Fruit fly (Drosophila melanogaster) whole organism, embryonic: ENCODE results near the gene Ser.

Experiments
- Atf-2 ChIP-seq: fragments of 200-800 bp; sonication (Bioruptor generic); optimal IDR thresholded peaks from 2 replicates; lab custom pipeline; 2016; ENCODE audit warnings: missing biosample characterization, missing genetic modification characterization
- Atf6 ChIP-seq: fragments of 200-800 bp; sonication (Bioruptor generic); IDR thresholded peaks from 2 replicates; pipeline ENCODE4 v1.3.6; 2022; ENCODE audit warnings: missing biosample characterization, missing genetic modification characterization
- BEAF-32 ChIP-seq: fragments of 200-800 bp; sonication (Bioruptor generic); optimal IDR thresholded peaks from 3 replicates; lab custom pipeline; 2017; ENCODE audit warnings: missing biosample characterization, missing genetic modification characterization, mild to moderate bottlenecking, moderate library complexity, missing genetic modification reagents
- Blimp-1 ChIP-seq: fragments of 200-800 bp; sonication (Bioruptor generic); optimal IDR thresholded peaks from 3 replicates; lab custom pipeline; 2018; ENCODE audit warnings: missing biosample characterization, missing genetic modification characterization, mild to moderate bottlenecking, moderate library complexity, missing genetic modification reagents
- BtbVII ChIP-seq: fragments of 200-800 bp; sonication (Bioruptor generic); optimal IDR thresholded peaks from 3 replicates; lab custom pipeline; 2017; ENCODE audit warnings: missing biosample characterization, mild to moderate bottlenecking, missing genetic modification characterization
- Bteb2 ChIP-seq: fragments of 200-800 bp; sonication (Bioruptor generic); optimal IDR thresholded peaks from 2 replicates; lab custom pipeline; 2016; ENCODE audit warnings: missing biosample characterization, missing genetic modification characterization
- CG10431 ChIP-seq: fragments of 200-800 bp; sonication (Bioruptor generic); optimal IDR thresholded peaks from 3 replicates; lab custom pipeline; 2018; ENCODE audit warnings: missing biosample characterization, mild to moderate bottlenecking, missing genetic modification characterization
- CG12744 ChIP-seq: fragments of 200-800 bp; sonication (Bioruptor generic); optimal IDR thresholded peaks from 2 replicates; lab custom pipeline; 2016; ENCODE audit warnings: missing biosample characterization, missing genetic modification characterization
- CG12769 ChIP-seq: fragments of 200-800 bp; sonication (Bioruptor generic); optimal IDR thresholded peaks from 2 replicates; lab custom pipeline; 2019; ENCODE audit warnings: missing biosample characterization, mild to moderate bottlenecking, missing genetic modification characterization, moderate library complexity
- CG12942 ChIP-seq: fragments of 200-800 bp; sonication (Bioruptor generic); optimal IDR thresholded peaks from 3 replicates; lab custom pipeline; 2016; ENCODE audit warnings: missing biosample characterization, missing genetic modification characterization
- CG13424 ChIP-seq: fragments of 200-800 bp; sonication (Bioruptor generic); optimal IDR thresholded peaks from 2 replicates; lab custom pipeline; 2019; ENCODE audit warnings: missing biosample characterization, mild to moderate bottlenecking, missing genetic modification characterization, moderate library complexity
- CG17802 ChIP-seq: fragments of 200-800 bp; sonication (Bioruptor generic); optimal IDR thresholded peaks from 2 replicates; lab custom pipeline; 2018; ENCODE audit warnings: missing biosample characterization, mild to moderate bottlenecking, missing genetic modification characterization, moderate library complexity
- CG18619 ChIP-seq: fragments of 200-800 bp; sonication (Bioruptor generic); optimal IDR thresholded peaks from 3 replicates; lab custom pipeline; 2017; ENCODE audit warnings: missing biosample characterization, mild to moderate bottlenecking, missing genetic modification characterization
- CG2202 ChIP-seq: fragments of 200-800 bp; sonication (Bioruptor generic); optimal IDR thresholded peaks from 2 replicates; lab custom pipeline; 2018; ENCODE audit warnings: missing biosample characterization, mild to moderate bottlenecking, missing genetic modification characterization
- CG3065 ChIP-seq: fragments of 200-800 bp; sonication (Bioruptor generic); optimal IDR thresholded peaks from 2 replicates; lab custom pipeline; 2016; ENCODE audit warnings: missing biosample characterization, missing genetic modification characterization
- CG42726 ChIP-seq: fragments of 200-800 bp; sonication (Bioruptor generic); IDR thresholded peaks from 2 replicates; pipeline ENCODE4 v1.3.6; 2022; ENCODE audit warnings: missing biosample characterization, missing genetic modification characterization; ENCODE audit not compliant: partially characterized antibody
- CG4404 ChIP-seq: fragments of 200-800 bp; sonication (Bioruptor generic); IDR thresholded peaks from 2 replicates; pipeline ENCODE4 v1.3.6; 2022; ENCODE audit warnings: missing biosample characterization, missing genetic modification characterization
- CG4730 ChIP-seq: fragments of 200-800 bp; sonication (Bioruptor generic); IDR thresholded peaks from 2 replicates; pipeline ENCODE4 v1.3.6; 2022; ENCODE audit warnings: missing biosample characterization, missing genetic modification characterization
- CG9215 ChIP-seq: fragments of 200-800 bp; sonication (Bioruptor generic); IDR thresholded peaks from 2 replicates; pipeline ENCODE4 v1.3.6; 2022; ENCODE audit warnings: missing biosample characterization, missing genetic modification characterization
- CTCF ChIP-seq: fragments of 200-800 bp; sonication (Bioruptor generic); optimal IDR thresholded peaks from 2 replicates; lab custom pipeline; 2017; ENCODE audit warnings: missing biosample characterization, mild to moderate bottlenecking, missing genetic modification characterization, moderate library complexity
- CkIIα-i1 ChIP-seq: fragments of 200-800 bp; sonication (Bioruptor generic); IDR thresholded peaks from 2 replicates; pipeline ENCODE4 v1.3.6; 2022; ENCODE audit warnings: missing biosample characterization, missing genetic modification characterization
- Dip3 ChIP-seq: fragments of 200-800 bp; sonication (Bioruptor generic); optimal IDR thresholded peaks from 3 replicates; lab custom pipeline; 2016; ENCODE audit warnings: missing biosample characterization, missing genetic modification characterization
- Doc2 ChIP-seq: fragments of 200-800 bp; sonication (Bioruptor generic); IDR thresholded peaks from 2 replicates; pipeline ENCODE4 v1.3.6; 2022; ENCODE audit warnings: missing biosample characterization, missing genetic modification characterization
- Dref ChIP-seq: fragments of 200-800 bp; sonication (Bioruptor generic); IDR thresholded peaks from 2 replicates; pipeline ENCODE4 v1.3.6; 2022; ENCODE audit warnings: missing biosample characterization, missing genetic modification characterization
- Fer3 ChIP-seq: fragments of 200-800 bp; sonication (Bioruptor generic); optimal IDR thresholded peaks from 2 replicates; lab custom pipeline; 2018; ENCODE audit warnings: missing biosample characterization, mild to moderate bottlenecking, missing genetic modification characterization, moderate library complexity
- Kr ChIP-seq: fragments of 200-800 bp; sonication (Bioruptor generic); optimal IDR thresholded peaks from 2 replicates; lab custom pipeline; 2017; ENCODE audit warnings: missing biosample characterization, mild to moderate bottlenecking, missing genetic modification characterization
- Mrtf ChIP-seq: fragments of 200-800 bp; sonication (Bioruptor generic); IDR thresholded peaks from 3 replicates; pipeline ENCODE4 v1.3.6; 2022; ENCODE audit warnings: missing biosample characterization, missing genetic modification characterization
- Ptx1 ChIP-seq: fragments of 200-800 bp; sonication (Bioruptor generic); IDR thresholded peaks from 2 replicates; pipeline ENCODE4 v1.3.6; 2022; ENCODE audit warnings: missing biosample characterization, missing genetic modification characterization
- Rfx ChIP-seq: fragments of 200-800 bp; sonication (Bioruptor generic); IDR thresholded peaks from 2 replicates; pipeline ENCODE4 v1.3.6; 2022; ENCODE audit warnings: missing biosample characterization, missing genetic modification characterization
- Ssrp ChIP-seq: fragments of 200-800 bp; sonication (Bioruptor generic); optimal IDR thresholded peaks from 2 replicates; lab custom pipeline; 2018; ENCODE audit warnings: missing biosample characterization, mild to moderate bottlenecking, missing genetic modification characterization, moderate library complexity
- amos ChIP-seq: fragments of 200-800 bp; sonication (Bioruptor generic); IDR thresholded peaks from 2 replicates; pipeline ENCODE4 v1.3.6; 2022; ENCODE audit warnings: missing biosample characterization, missing genetic modification characterization; ENCODE audit not compliant: partially characterized antibody
- ap ChIP-seq: fragments of 200-800 bp; sonication (Bioruptor generic); IDR thresholded peaks from 2 replicates; pipeline ENCODE4 v1.3.6; 2022; ENCODE audit warnings: missing biosample characterization, missing genetic modification characterization
- ash1 ChIP-seq: fragments of 200-800 bp; sonication (Bioruptor generic); optimal IDR thresholded peaks from 2 replicates; lab custom pipeline; 2018; ENCODE audit warnings: missing biosample characterization, mild to moderate bottlenecking, missing genetic modification characterization
- chn ChIP-seq: fragments of 200-800 bp; sonication (Bioruptor generic); optimal IDR thresholded peaks from 2 replicates; lab custom pipeline; 2016; ENCODE audit warnings: missing biosample characterization, missing genetic modification characterization
- dati ChIP-seq: fragments of 200-800 bp; sonication (Bioruptor generic); IDR thresholded peaks from 2 replicates; pipeline ENCODE4 v1.3.6; 2022; ENCODE audit warnings: missing biosample characterization, missing genetic modification characterization
- fd96Cb ChIP-seq: fragments of 200-800 bp; sonication (Bioruptor generic); optimal IDR thresholded peaks from 2 replicates; lab custom pipeline; 2018; ENCODE audit warnings: missing biosample characterization, mild to moderate bottlenecking, missing genetic modification characterization, moderate library complexity
- fu2 ChIP-seq: fragments of 200-800 bp; sonication (Bioruptor generic); optimal IDR thresholded peaks from 2 replicates; lab custom pipeline; 2016; ENCODE audit warnings: missing biosample characterization, missing genetic modification characterization
- grau ChIP-seq: fragments of 200-800 bp; optimal IDR thresholded peaks from 3 replicates; lab custom pipeline; 2019; ENCODE audit warnings: missing biosample characterization, mild to moderate bottlenecking, missing genetic modification characterization, moderate library complexity
- gsb ChIP-seq: fragments of 200-800 bp; sonication (Bioruptor generic); IDR thresholded peaks from 2 replicates; pipeline ENCODE4 v1.3.6; 2022; ENCODE audit warnings: missing biosample characterization, missing genetic modification characterization
- gsb-n ChIP-seq: fragments of 200-800 bp; sonication (Bioruptor generic); optimal IDR thresholded peaks from 3 replicates; lab custom pipeline; 2018; ENCODE audit warnings: missing biosample characterization, mild to moderate bottlenecking, missing genetic modification characterization
- ham ChIP-seq: fragments of 200-800 bp; sonication (Bioruptor generic); IDR thresholded peaks from 2 replicates; pipeline ENCODE4 v1.3.6; 2022; ENCODE audit warnings: missing biosample characterization, missing genetic modification characterization
- hbn ChIP-seq: fragments of 200-800 bp; sonication (Bioruptor generic); IDR thresholded peaks from 2 replicates; pipeline ENCODE4 v1.3.6; 2022; ENCODE audit warnings: missing biosample characterization, missing genetic modification characterization; ENCODE audit not compliant: partially characterized antibody
- her ChIP-seq: fragments of 200-800 bp; sonication (Bioruptor generic); optimal IDR thresholded peaks from 2 replicates; lab custom pipeline; 2016; ENCODE audit warnings: missing biosample characterization, missing genetic modification characterization
- hkb ChIP-seq, 2 experiments: fragments of 200-800 bp in 1 of 2; fragments of >200 bp in 1 of 2; sonication (Bioruptor generic) in 1 of 2; IDR thresholded peaks in 1 of 2; optimal IDR thresholded peaks in 1 of 2; 2 replicates each; pipeline versions ENCODE4 v1.3.6 to Lab custom; 2017 to 2022; ENCODE audit warnings: missing biosample characterization in 1 of 2, missing genetic modification characterization in 1 of 2
- odd ChIP-seq: fragments of 200-800 bp; sonication (Bioruptor generic); optimal IDR thresholded peaks from 2 replicates; lab custom pipeline; 2017; ENCODE audit warnings: missing biosample characterization, mild to moderate bottlenecking, missing genetic modification characterization
- otp ChIP-seq: fragments of 200-800 bp; sonication (Bioruptor generic); IDR thresholded peaks from 3 replicates; pipeline ENCODE4, ENCODE4 v1.3.6; 2022; ENCODE audit warnings: missing biosample characterization, missing genetic modification characterization
- ranshi ChIP-seq: fragments of 200-800 bp; sonication (Bioruptor generic); IDR thresholded peaks from 2 replicates; pipeline ENCODE4 v1.3.6; 2022; ENCODE audit warnings: missing biosample characterization, missing genetic modification characterization
- salm ChIP-seq: fragments of 200-800 bp; sonication (Bioruptor generic); optimal IDR thresholded peaks from 2 replicates; lab custom pipeline; 2018; ENCODE audit warnings: missing biosample characterization, mild to moderate bottlenecking, missing genetic modification characterization
- sna ChIP-seq: fragments of 200-800 bp; sonication (Bioruptor generic); IDR thresholded peaks from 2 replicates; pipeline ENCODE4 v1.3.6; 2022; ENCODE audit warnings: missing biosample characterization, missing genetic modification characterization; ENCODE audit not compliant: partially characterized antibody
- sqz ChIP-seq: fragments of 200-800 bp; sonication (Bioruptor generic); optimal IDR thresholded peaks from 3 replicates; lab custom pipeline; 2018; ENCODE audit warnings: missing biosample characterization, mild to moderate bottlenecking, missing genetic modification characterization
- ssp ChIP-seq: fragments of 200-800 bp; sonication (Bioruptor generic); IDR thresholded peaks from 2 replicates; pipeline ENCODE4 v1.3.6; 2022; ENCODE audit warnings: missing biosample characterization, missing genetic modification characterization
- vvl ChIP-seq: fragments of 200-800 bp; sonication (Bioruptor generic); IDR thresholded peaks from 2 replicates; pipeline ENCODE4 v1.3.6; 2022; ENCODE audit warnings: missing biosample characterization, missing genetic modification characterization

Ser gene

DNA sequence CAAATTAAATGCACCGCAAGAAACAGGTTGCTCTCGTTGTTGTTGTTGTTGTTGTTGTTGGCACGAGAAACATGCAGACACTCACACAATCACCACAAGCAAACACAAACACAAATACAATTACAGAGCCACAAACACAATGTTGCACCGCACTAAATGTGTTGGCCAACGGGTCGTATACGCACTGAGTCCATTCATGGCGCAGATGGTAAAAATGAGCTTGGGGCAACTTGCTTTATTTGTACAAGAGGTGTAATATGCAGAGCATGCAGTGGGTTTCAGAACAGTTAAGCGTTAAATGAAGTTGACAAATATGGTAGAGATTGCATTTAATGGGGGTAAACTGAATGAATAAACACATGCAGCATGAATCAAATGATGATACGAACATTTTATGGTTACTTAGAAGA lies 56.1 kb downstream of the Ser start (continued):
- TF ChIP-seq Dip3 (GFP tag; lab: Kevin White, UChicago) (no peak), ssp (GFP tag; lab: Robert Waterston, UW) (no peak), CG4404 (GFP tag; lab: Robert Waterston, UW) (no peak), hbn (GFP tag; lab: Robert Waterston, UW) (no peak), amos (GFP tag; lab: Robert Waterston, UW) (no peak), CG13424 (tag; lab: Kevin White, UChicago) (peak; percentile 24), dati (GFP tag; lab: Robert Waterston, UW) (no peak), Atf-2 (no peak), ap (no peak), Rfx (GFP tag; lab: Robert Waterston, UW) (no peak), Kr (GFP tag; lab: Kevin White, UChicago) (no peak), CG42726 (GFP tag; lab: Robert Waterston, UW) (no peak), fd96Cb (tag; lab: Kevin White, UChicago) (peak; percentile 23), CkIIα-i1 (GFP tag; lab: Robert Waterston, UW) (no peak), ash1 (GFP tag; lab: Kevin White, UChicago) (no peak), otp (GFP tag; lab: Robert Waterston, UW) (0 out of 3 replicates have a peak, but pooled peaks have one; percentile 50), gsb-n (tag; lab: Kevin White, UChicago) (peak; percentile 38), Bteb2 (no peak), Atf6 (GFP tag; lab: Robert Waterston, UW) (no peak), CG10431 (GFP tag; lab: Kevin White, UChicago) (peak; percentile 24), Ptx1 (GFP tag; lab: Robert Waterston, UW) (no peak), CG12769 (tag; lab: Kevin White, UChicago) (peak; percentile 45), CG12744 (no peak), Blimp-1 (GFP tag; lab: Kevin White, UChicago) (peak; percentile 49), chn (GFP tag; lab: Kevin White, UChicago) (no peak), CG3065 (GFP tag; lab: Kevin White, UChicago) (no peak), grau (tag; lab: Kevin White, UChicago) (no peak), sqz (GFP tag; lab: Kevin White, UChicago) (peak; percentile 56), ranshi (no peak), BEAF-32 (GFP tag; lab: Kevin White, UChicago) (no peak), CG4730 (GFP tag; lab: Robert Waterston, UW) (no peak), odd (GFP tag; lab: Kevin White, UChicago) (peak; percentile 63), gsb (GFP tag; lab: Robert Waterston, UW) (no peak), CG17802 (tag; lab: Kevin White, UChicago) (peak; percentile 6), CTCF (GFP tag; lab: Kevin White, UChicago) (peak; percentile 9), vvl (GFP tag; lab: Robert Waterston, UW) (peak; percentile 41; the same call in 1 of the 2 replicates), Mrtf (GFP tag; lab: Robert Waterston, UW) (no peak), Dref (GFP tag; lab: Robert Waterston, UW) (no peak), fu2 (GFP tag; lab: Kevin White, UChicago) (no peak), CG9215 (GFP tag; lab: Robert Waterston, UW) (no peak), ham (GFP tag; lab: Robert Waterston, UW) (no peak), Ssrp (tag; lab: Kevin White, UChicago) (no peak), CG12942 (GFP tag; lab: Kevin White, UChicago) (no peak), CG2202 (tag; lab: Kevin White, UChicago) (peak; percentile 34), BtbVII (GFP tag; lab: Kevin White, UChicago) (no peak), Fer3 (tag; lab: Kevin White, UChicago) (no peak), her (no peak), sna (GFP tag; lab: Robert Waterston, UW) (no peak), salm (peak; percentile 48), CG18619 (GFP tag; lab: Kevin White, UChicago) (peak; percentile 27), Doc2 (no peak), hkb (optimal IDR thresholded peaks at IDR 0.05; lab: Kevin White, UChicago) (no peak), hkb (GFP tag; IDR thresholded peaks at IDR 0.05; lab: Robert Waterston, UW) (peak; percentile 43; the same call in 1 of the 2 replicates)
